Fruit fly (Drosophila melanogaster) whole organism, wandering third instar larva: ENCODE results near the gene CG13970.

Source experiments
- Dfd ChIP-seq: fragments of >200 bp; optimal IDR thresholded peaks from 2 replicates; lab custom pipeline; 2017; ENCODE audit warnings: missing biosample characterization, missing genetic modification characterization
- Dif ChIP-seq: fragments of 200-275, 200-300 bp; sonication (Bioruptor generic); optimal IDR thresholded peaks from 2 replicates; lab custom pipeline; 2018; ENCODE audit warnings: missing biosample characterization, missing genetic modification characterization; ENCODE audit not compliant: partially characterized antibody
- HLH106 ChIP-seq: fragments of 200-800 bp; optimal IDR thresholded peaks from 3 replicates; lab custom pipeline; 2019; ENCODE audit warnings: missing biosample characterization, mild to moderate bottlenecking, missing genetic modification characterization, moderate library complexity
- Hr83 ChIP-seq: fragments of 200-300 bp; sonication (Bioruptor generic); optimal IDR thresholded peaks from 2 replicates; lab custom pipeline; 2016; ENCODE audit warnings: missing biosample characterization, mild to moderate bottlenecking, missing genetic modification characterization, moderate library complexity; ENCODE audit not compliant: poor library complexity, severe bottlenecking
- Myc ChIP-seq: fragments of >200 bp; optimal IDR thresholded peaks from 2 replicates; lab custom pipeline; 2017
- Sp1 ChIP-seq: fragments of 200-800 bp; sonication (Bioruptor generic); optimal IDR thresholded peaks from 3 replicates; lab custom pipeline; 2019; ENCODE audit warnings: missing biosample characterization, mild to moderate bottlenecking, missing genetic modification characterization, moderate library complexity
- dl ChIP-seq, 2 experiments: fragments of 175-275, 200-275 bp in 1 of 2; fragments of 200-275 bp in 1 of 2; sonication (Bioruptor generic); optimal IDR thresholded peaks; lab custom pipeline; 2018; ENCODE audit warnings: mild to moderate bottlenecking in 2 of 2, missing biosample characterization in 2 of 2, missing genetic modification characterization in 2 of 2, moderate library complexity in 2 of 2; ENCODE audit not compliant: partially characterized antibody in 2 of 2, insufficient read depth in 1 of 2
- dsf ChIP-seq: sonication (Bioruptor generic); optimal IDR thresholded peaks from 2 replicates; lab custom pipeline; 2016; ENCODE audit warnings: missing biosample characterization, missing genetic modification characterization, borderline replicate concordance
- jim ChIP-seq: fragments of 175-275, 200-325 bp; sonication (Bioruptor generic); optimal IDR thresholded peaks from 2 replicates; lab custom pipeline; 2016; ENCODE audit warnings: missing biosample characterization, mild to moderate bottlenecking, missing genetic modification characterization
- pan ChIP-seq: fragments of >200 bp; optimal IDR thresholded peaks from 2 replicates; lab custom pipeline; 2017
- psq ChIP-seq: fragments of 200-800 bp; sonication (Bioruptor generic); optimal IDR thresholded peaks from 3 replicates; lab custom pipeline; 2017; ENCODE audit warnings: missing biosample characterization, mild to moderate bottlenecking, missing genetic modification characterization, moderate library complexity
- usp ChIP-seq: fragments of >200 bp; optimal IDR thresholded peaks from 2 replicates; lab custom pipeline; 2017; ENCODE audit warnings: missing biosample characterization, missing genetic modification characterization

DNA sequence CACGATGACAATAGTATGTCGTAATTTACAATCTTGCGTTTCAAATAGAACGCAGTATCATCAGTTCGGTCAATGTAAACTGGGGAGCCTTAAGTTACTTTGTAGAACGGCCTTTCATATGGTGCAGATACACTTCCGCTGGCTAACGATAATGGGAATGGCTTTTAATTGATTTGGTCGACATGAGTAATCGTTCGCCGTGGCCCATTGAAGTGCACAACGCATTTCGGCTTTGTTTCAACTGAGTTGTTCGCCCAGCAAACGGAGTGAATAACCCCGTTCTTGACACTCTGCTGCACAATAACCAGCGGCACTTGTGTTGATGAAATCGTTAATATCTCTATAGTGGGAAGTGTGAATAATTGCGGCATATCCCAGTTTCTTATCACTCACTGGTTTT, 36.0 kb downstream of the CG13970 start:
- TF ChIP-seq psq (GFP tag; lab: Kevin White, UChicago) (no peak), Hr83 (GFP tag; lab: Kevin White, UChicago) (no peak), usp (GFP tag; lab: Kevin White, UChicago) (no peak), jim (no peak), HLH106 (no peak), dl (GFP tag; optimal IDR thresholded peaks at IDR 0.05; lab: Kevin White, UChicago; ENCODE audit: insufficient read depth in 1 of 2, partially characterized antibody in 2 of 2) (no peak), Dif (GFP tag; lab: Kevin White, UChicago) (no peak), dsf (no peak), Myc (no peak), Dfd (GFP tag; lab: Kevin White, UChicago) (no peak), Sp1 (GFP tag; lab: Kevin White, UChicago) (no peak), pan (no peak)
